Worm (Caenorhabditis elegans) whole organism, young adult: ENCODE measurements around the gene T02C1.2.

Experiments
- B0035.1 ChIP-seq: sonication (generic microtip); optimal IDR thresholded peaks from 2 replicates; lab custom pipeline; 2016; ENCODE audit warnings: missing genetic modification characterization, mild to moderate bottlenecking, missing compliant biosample characterization, missing genotype, missing genetic modification reagents
- F10E7.11 ChIP-seq: sonication (generic microtip); optimal IDR thresholded peaks from 2 replicates; lab custom pipeline; 2017; ENCODE audit warnings: mild to moderate bottlenecking, missing genetic modification characterization, moderate library complexity, missing compliant biosample characterization
- F22D6.2 ChIP-seq: sonication (generic microtip); optimal IDR thresholded peaks from 2 replicates; lab custom pipeline; 2016; ENCODE audit warnings: mild to moderate bottlenecking, missing genetic modification characterization, missing compliant biosample characterization
- F33H1.4 ChIP-seq: fragments of 200-800 bp; sonication (Bioruptor generic); IDR thresholded peaks from 2 replicates; pipeline ENCODE4 v1.3.6; 2022; ENCODE audit warnings: missing genetic modification reagents, missing genetic modification characterization, missing compliant biosample characterization
- F39B2.1 ChIP-seq: fragments of 200-800 bp; sonication (Bioruptor generic); IDR thresholded peaks from 2 replicates; pipeline ENCODE4 v1.3.6; 2022; ENCODE audit warnings: missing genetic modification reagents, missing genetic modification characterization, missing compliant biosample characterization
- F49E8.2 ChIP-seq: sonication (generic microtip); optimal IDR thresholded peaks from 3 replicates; lab custom pipeline; 2017; ENCODE audit warnings: missing genetic modification characterization, mild to moderate bottlenecking, missing compliant biosample characterization, antibody characterized with exemption, moderate library complexity; ENCODE audit not compliant: insufficient read depth
- F55B11.4 ChIP-seq: sonication (generic microtip); optimal IDR thresholded peaks from 2 replicates; lab custom pipeline; 2016; ENCODE audit warnings: missing compliant biosample characterization, missing genetic modification characterization, borderline replicate concordance; ENCODE audit not compliant: insufficient read depth
- F57A8.1 ChIP-seq: fragments of 200-800 bp; sonication (Bioruptor generic); optimal IDR thresholded peaks from 2 replicates; lab custom pipeline; 2018; ENCODE audit warnings: mild to moderate bottlenecking, missing genetic modification characterization, moderate library complexity, missing compliant biosample characterization
- K11D2.4 ChIP-seq: fragments of 200-800 bp; sonication (Bioruptor generic); IDR thresholded peaks from 2 replicates; pipeline ENCODE4 v1.3.6; 2022; ENCODE audit warnings: missing genetic modification reagents, missing genetic modification characterization, missing compliant biosample characterization
- K12H6.12 ChIP-seq: fragments of 200-800 bp; sonication (Bioruptor generic); optimal IDR thresholded peaks from 2 replicates; lab custom pipeline; 2018; ENCODE audit warnings: mild to moderate bottlenecking, missing genetic modification characterization, missing compliant biosample characterization
- T07F8.4 ChIP-seq: sonication (generic microtip); optimal IDR thresholded peaks from 2 replicates; lab custom pipeline; 2016; ENCODE audit warnings: mild to moderate bottlenecking, missing genetic modification characterization, moderate library complexity, missing compliant biosample characterization
- Y79H2A.3 ChIP-seq: fragments of 200-800 bp; sonication (Bioruptor generic); conservative IDR thresholded peaks from 2 replicates; pipeline ENCODE4 v1.3.6; 2022; ENCODE audit warnings: missing genetic modification reagents, missing genetic modification characterization, missing compliant biosample characterization
- ZK185.1 ChIP-seq: sonication (generic microtip); optimal IDR thresholded peaks from 2 replicates; lab custom pipeline; 2016; ENCODE audit warnings: mild to moderate bottlenecking, missing genetic modification characterization, missing compliant biosample characterization; ENCODE audit not compliant: poor library complexity, severe bottlenecking
- aptf-3 ChIP-seq: fragments of 200-800 bp; sonication (Bioruptor generic); IDR thresholded peaks from 2 replicates; pipeline ENCODE4 v1.3.6; 2022; ENCODE audit warnings: missing genetic modification characterization, missing compliant biosample characterization
- atf-7 ChIP-seq: sonication (generic microtip); optimal IDR thresholded peaks from 2 replicates; lab custom pipeline; 2017; ENCODE audit warnings: mild to moderate bottlenecking, missing genetic modification characterization, missing compliant biosample characterization
- bed-1 ChIP-seq: fragments of 200-800 bp; sonication (Bioruptor generic); IDR thresholded peaks from 2 replicates; pipeline ENCODE4 v1.3.6; 2022; ENCODE audit warnings: missing genetic modification reagents, missing genetic modification characterization, missing compliant biosample characterization
- ccch-3 ChIP-seq: fragments of 200-800 bp; sonication (Bioruptor generic); optimal IDR thresholded peaks from 2 replicates; lab custom pipeline; 2018; ENCODE audit warnings: mild to moderate bottlenecking, missing genetic modification characterization, missing compliant biosample characterization
- ceh-58 ChIP-seq: fragments of 200-800 bp; sonication (Bioruptor generic); IDR thresholded peaks from 2 replicates; pipeline ENCODE4 v1.3.6; 2022; ENCODE audit warnings: missing genetic modification characterization, missing compliant biosample characterization
- ceh-79 ChIP-seq: sonication (generic microtip); optimal IDR thresholded peaks from 2 replicates; lab custom pipeline; 2017; ENCODE audit warnings: mild to moderate bottlenecking, missing genetic modification characterization, missing compliant biosample characterization
- dox-1 ChIP-seq: fragments of 200-800 bp; sonication (Bioruptor generic); IDR thresholded peaks from 2 replicates; pipeline ENCODE4 v1.3.6; 2022; ENCODE audit warnings: missing genetic modification reagents, missing genetic modification characterization, missing compliant biosample characterization
- egl-18 ChIP-seq: fragments of 200-800 bp; sonication (Bioruptor generic); IDR thresholded peaks from 2 replicates; pipeline ENCODE4 v1.3.6; 2022; ENCODE audit warnings: missing genetic modification reagents, missing genetic modification characterization, missing compliant biosample characterization
- egl-44 ChIP-seq: fragments of 200-800 bp; sonication (Bioruptor generic); IDR thresholded peaks from 2 replicates; pipeline ENCODE4 v1.3.6; 2022; ENCODE audit warnings: missing genetic modification reagents, missing genetic modification characterization, missing compliant biosample characterization
- ekl-4 ChIP-seq: fragments of 200-800 bp; sonication (Bioruptor generic); IDR thresholded peaks from 2 replicates; pipeline ENCODE4 v1.3.6; 2022; ENCODE audit warnings: missing genetic modification reagents, missing genetic modification characterization, missing compliant biosample characterization
- ets-4 ChIP-seq: fragments of 200-800 bp; sonication (Bioruptor generic); optimal IDR thresholded peaks from 2 replicates; lab custom pipeline; 2018; ENCODE audit warnings: mild to moderate bottlenecking, missing genetic modification characterization, missing compliant biosample characterization
- him-1 ChIP-seq: sonication (generic microtip); optimal IDR thresholded peaks from 2 replicates; lab custom pipeline; 2016; ENCODE audit warnings: missing genotype, missing genetic modification reagents, missing genetic modification characterization, missing compliant biosample characterization
- hlh-26 ChIP-seq: fragments of 200-800 bp; sonication (Bioruptor generic); conservative IDR thresholded peaks from 2 replicates; pipeline ENCODE4 v1.3.6; 2022; ENCODE audit warnings: missing genetic modification reagents, missing genetic modification characterization, missing compliant biosample characterization
- lag-1 ChIP-seq: fragments of 200-800 bp; sonication (Bioruptor generic); IDR thresholded peaks from 2 replicates; pipeline ENCODE4 v1.3.6; 2022; ENCODE audit warnings: missing genetic modification reagents, missing genetic modification characterization, missing compliant biosample characterization
- let-526 ChIP-seq: fragments of 200-800 bp; sonication (Bioruptor generic); IDR thresholded peaks from 2 replicates; pipeline ENCODE4 v1.3.6; 2022; ENCODE audit warnings: missing genetic modification reagents, missing genetic modification characterization, missing compliant biosample characterization
- let-607 ChIP-seq, 2 experiments: fragments of 200-800 bp in 1 of 2; sonication (Bioruptor generic) in 1 of 2; sonication (generic microtip) in 1 of 2; optimal IDR thresholded peaks; 2 replicates each; lab custom pipeline; 2016 to 2018; ENCODE audit warnings: mild to moderate bottlenecking in 2 of 2, missing compliant biosample characterization in 2 of 2, missing genetic modification characterization in 2 of 2, moderate library complexity in 2 of 2, missing genotype in 1 of 2
- lin-26 ChIP-seq: fragments of 200-800 bp; sonication (Bioruptor generic); IDR thresholded peaks from 2 replicates; pipeline ENCODE4 v1.3.6; 2022; ENCODE audit warnings: missing genetic modification reagents, missing genetic modification characterization, missing compliant biosample characterization
- lsy-27 ChIP-seq: sonication (generic microtip); optimal IDR thresholded peaks from 2 replicates; lab custom pipeline; 2017; ENCODE audit warnings: missing genetic modification characterization, mild to moderate bottlenecking, missing compliant biosample characterization, antibody characterized with exemption, missing genotype, borderline replicate concordance; ENCODE audit not compliant: insufficient read depth
- madf-3 ChIP-seq: fragments of 200-800 bp; sonication (Bioruptor generic); IDR thresholded peaks from 2 replicates; pipeline ENCODE4 v1.3.6; 2022; ENCODE audit warnings: missing genetic modification reagents, missing genetic modification characterization, missing compliant biosample characterization
- madf-6 ChIP-seq: fragments of 200-800 bp; sonication (Bioruptor generic); IDR thresholded peaks from 2 replicates; pipeline ENCODE4 v1.3.6; 2022; ENCODE audit warnings: missing genetic modification reagents, missing genetic modification characterization, missing compliant biosample characterization
- nhr-120 ChIP-seq: fragments of 200-800 bp; sonication (Bioruptor generic); IDR thresholded peaks from 2 replicates; pipeline ENCODE4 v1.3.6; 2022; ENCODE audit warnings: missing genetic modification characterization, missing compliant biosample characterization
- nhr-80 ChIP-seq: sonication (generic microtip); optimal IDR thresholded peaks from 2 replicates; lab custom pipeline; 2016; ENCODE audit warnings: missing genetic modification characterization, missing compliant biosample characterization
- nhr-90 ChIP-seq: sonication (generic microtip); optimal IDR thresholded peaks from 2 replicates; lab custom pipeline; 2016; ENCODE audit warnings: missing genotype, mild to moderate bottlenecking, missing genetic modification characterization, missing compliant biosample characterization
- repo-1 ChIP-seq: sonication (generic microtip); optimal IDR thresholded peaks from 2 replicates; lab custom pipeline; 2017; ENCODE audit warnings: mild to moderate bottlenecking, missing genetic modification characterization, missing compliant biosample characterization
- sdz-38 ChIP-seq: sonication (generic microtip); optimal IDR thresholded peaks from 2 replicates; lab custom pipeline; 2016; ENCODE audit warnings: missing genotype, missing genetic modification characterization, missing compliant biosample characterization
- snpc-3.4 ChIP-seq: sonication (generic microtip); optimal IDR thresholded peaks from 2 replicates; lab custom pipeline; 2017; ENCODE audit warnings: missing genetic modification characterization, mild to moderate bottlenecking, missing compliant biosample characterization, antibody characterized with exemption, moderate library complexity, missing genotype, missing genetic modification reagents
- tbp1 ChIP-seq: fragments of 200-800 bp; sonication (Bioruptor generic); optimal IDR thresholded peaks from 2 replicates; lab custom pipeline; 2018; ENCODE audit warnings: mild to moderate bottlenecking, missing genetic modification characterization, missing compliant biosample characterization
- tlf-1 ChIP-seq: fragments of 200-800 bp; sonication (Bioruptor generic); optimal IDR thresholded peaks from 2 replicates; lab custom pipeline; 2018; ENCODE audit warnings: mild to moderate bottlenecking, missing genetic modification characterization, missing compliant biosample characterization
- xnd-1 ChIP-seq: sonication (generic microtip); optimal IDR thresholded peaks from 2 replicates; lab custom pipeline; 2016; ENCODE audit warnings: missing genotype, missing genetic modification reagents, missing genetic modification characterization, missing compliant biosample characterization
- ztf-22 ChIP-seq: fragments of 200-800 bp; sonication (Bioruptor generic); optimal IDR thresholded peaks from 2 replicates; lab custom pipeline; 2018; ENCODE audit warnings: mild to moderate bottlenecking, missing genetic modification characterization, moderate library complexity, missing compliant biosample characterization
- ztf-3 ChIP-seq: fragments of 200-800 bp; sonication (Bioruptor generic); optimal IDR thresholded peaks from 2 replicates; lab custom pipeline; 2018; ENCODE audit warnings: mild to moderate bottlenecking, missing genetic modification characterization, missing compliant biosample characterization

The T02C1.2 gene

DNA sequence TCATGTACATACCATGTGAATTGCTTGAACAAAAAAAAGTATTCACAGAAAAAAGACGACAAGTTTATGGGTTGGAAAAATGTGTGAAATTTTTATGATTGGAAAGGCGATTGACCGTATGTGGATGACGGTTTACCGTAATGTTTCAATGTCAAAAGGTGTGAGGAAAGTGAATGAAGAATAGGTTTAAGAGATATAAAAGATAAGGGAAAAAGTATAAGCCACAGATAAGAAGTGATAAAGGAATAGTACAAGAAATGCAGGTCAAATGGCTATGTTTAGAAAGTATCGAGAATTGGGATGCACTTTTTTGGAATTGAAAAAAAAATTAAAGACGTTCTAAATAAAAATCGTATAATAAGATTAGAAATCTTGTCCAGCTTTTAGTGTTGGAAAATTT is 27.0 kb downstream of the T02C1.2 start:
- TF ChIP-seq T07F8.4 (no peak), K11D2.4 (no peak), aptf-3 (no peak), let-526 (GFP tag; lab: Robert Waterston, UW) (no peak), dox-1 (no peak), K12H6.12 (no peak), F22D6.2 (tag; lab: Kevin White, UChicago) (no peak), xnd-1 (no peak), nhr-80 (tag; lab: Kevin White, UChicago) (no peak), Y79H2A.3 (GFP tag; lab: Robert Waterston, UW) (no peak), bed-1 (GFP tag; lab: Robert Waterston, UW) (no peak), ceh-58 (GFP tag; lab: Robert Waterston, UW) (no peak), him-1 (tag; lab: Kevin White, UChicago) (no peak)

DNA sequence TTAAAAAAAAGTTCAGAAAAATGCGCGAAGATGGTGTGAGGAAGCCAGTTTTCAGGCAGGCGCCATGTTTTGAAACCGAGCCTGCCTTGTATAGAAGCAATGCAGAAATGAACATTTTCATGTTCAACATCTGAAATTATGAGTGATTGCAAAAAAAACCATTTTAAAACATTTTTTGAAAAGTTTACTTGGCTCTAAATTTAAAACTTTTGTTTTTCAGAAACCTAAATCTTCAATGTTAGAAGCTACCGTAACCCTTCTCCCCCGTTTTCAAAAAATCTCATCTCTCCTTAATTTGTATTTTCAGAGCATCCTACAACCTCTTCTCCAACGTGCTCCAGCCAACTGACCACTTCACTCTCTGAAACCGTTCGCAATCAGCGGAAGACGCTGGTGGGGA is 30.7 kb downstream of the T02C1.2 start, which contains the start of gene fozi-1:
Gene fozi-1 (plus strand): TSS at position 301 of the 400 bp plus-strand sequence.
- TF ChIP-seq sdz-38 (tag; lab: Kevin White, UChicago): no peak
- TF ChIP-seq ccch-3 (GFP tag; lab: Kevin White, UChicago): no peak
- TF ChIP-seq F57A8.1 (GFP tag; lab: Kevin White, UChicago): no peak
- TF ChIP-seq egl-44 (GFP tag; lab: Robert Waterston, UW): no peak
- no peak for TF ChIP-seq B0035.1 (tag; lab: Kevin White, UChicago)
- no peak for TF ChIP-seq repo-1
- no peak for TF ChIP-seq F49E8.2 (tag; lab: Kevin White, UChicago)
- TF ChIP-seq madf-3: no peak
- TF ChIP-seq dox-1: no peak
- no peak for TF ChIP-seq madf-6 (GFP tag; lab: Robert Waterston, UW)
- TF ChIP-seq F33H1.4 (GFP tag; lab: Robert Waterston, UW): no peak

DNA sequence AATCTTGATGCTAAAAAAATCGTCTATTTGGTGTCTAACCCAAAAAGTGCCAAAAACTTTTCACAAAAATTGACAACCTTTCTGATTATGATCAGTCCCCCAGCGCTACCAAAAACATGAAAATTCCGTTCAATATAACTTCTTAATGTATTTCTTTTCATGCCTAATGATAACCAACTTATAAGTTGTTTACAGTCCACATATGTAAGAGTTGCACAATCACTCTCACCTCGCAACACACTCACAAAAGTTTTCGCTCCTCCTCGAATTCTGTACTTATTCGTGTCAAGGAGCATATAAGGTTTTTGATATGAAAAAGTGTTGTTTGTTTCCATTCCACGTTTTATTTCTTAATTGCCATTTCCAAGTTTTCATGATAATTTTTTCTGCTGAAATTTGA is 37.7 kb downstream of the T02C1.2 start:
- TF ChIP-seq nhr-80 (tag; lab: Kevin White, UChicago): peak; percentile 43
- no peak for TF ChIP-seq hlh-26 (GFP tag; lab: Robert Waterston, UW)

DNA sequence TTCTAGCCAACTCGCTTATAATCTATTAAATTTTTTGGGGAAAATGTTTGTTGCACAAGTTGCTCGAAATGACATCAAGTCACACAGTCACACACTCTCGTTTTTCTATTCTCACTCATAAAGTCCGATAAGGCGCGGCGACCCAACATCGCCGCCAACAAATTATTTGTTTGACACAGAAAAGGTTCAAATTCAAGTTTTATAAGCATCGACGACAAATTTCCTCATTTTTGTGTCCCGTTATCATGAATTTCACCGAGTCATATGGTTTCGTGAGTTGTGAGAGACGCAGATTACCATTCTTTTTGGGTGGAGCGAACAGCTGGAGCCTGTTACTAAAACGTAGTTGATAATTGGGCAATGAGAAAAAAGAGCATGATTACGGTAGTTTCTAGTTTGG is 39.0 kb downstream of the T02C1.2 start:
- TF ChIP-seq bed-1 (GFP tag; lab: Robert Waterston, UW) (no peak), lin-26 (GFP tag; lab: Robert Waterston, UW) (no peak), ceh-79 (tag; lab: Kevin White, UChicago) (no peak), egl-18 (GFP tag; lab: Robert Waterston, UW) (no peak), nhr-120 (GFP tag; lab: Robert Waterston, UW) (no peak), aptf-3 (no peak), ztf-22 (peak; percentile 46), F55B11.4 (tag; lab: Kevin White, UChicago) (no peak), dox-1 (peak; percentile 65), ZK185.1 (tag; lab: Kevin White, UChicago) (no peak), nhr-90 (peak; percentile 8), lag-1 (no peak), F39B2.1 (GFP tag; lab: Robert Waterston, UW) (no peak), atf-7 (tag; lab: Kevin White, UChicago) (peak; percentile 65), let-607 (tag; optimal IDR thresholded peaks at IDR 0.05; lab: Kevin White, UChicago) (peak; percentile 42 to 50), lsy-27 (tag; lab: Kevin White, UChicago) (no peak), tlf-1 (GFP tag; lab: Kevin White, UChicago) (peak; percentile 4), ztf-3 (GFP tag; lab: Kevin White, UChicago) (no peak), F33H1.4 (GFP tag; lab: Robert Waterston, UW) (no peak), snpc-3.4 (tag; lab: Kevin White, UChicago) (no peak), ekl-4 (GFP tag; lab: Robert Waterston, UW) (no peak), F10E7.11 (tag; lab: Kevin White, UChicago) (no peak), ets-4 (GFP tag; lab: Kevin White, UChicago) (peak; percentile 31), tbp1 (GFP tag; lab: Kevin White, UChicago) (no peak)
